Fruit fly (Drosophila melanogaster): Measurements from ENCODE around the gene by.

Gene by

dm6 chr3R:9534125-9534496, 1.3 kb upstream of the by start:
- TF ChIP-seq ovo (GFP tag; optimal IDR thresholded peaks at IDR 0.05) (no peak), CG5204 (GFP tag; optimal IDR thresholded peaks at IDR 0.05) (no peak), cic (GFP tag; optimal IDR thresholded peaks at IDR 0.05) (no peak), tj (GFP tag; optimal IDR thresholded peaks at IDR 0.05) (no peak), CG11617 (GFP tag; optimal IDR thresholded peaks at IDR 0.05) (peak; percentile 43), kay (GFP tag; ENCODE audit: borderline replicate concordance) (no peak), CG1620 (GFP tag; optimal IDR thresholded peaks at IDR 0.05) (peak; percentile 26), cnc (optimal IDR thresholded peaks at IDR 0.05) (no peak), Hr96 (GFP tag; optimal IDR thresholded peaks at IDR 0.05) (no peak), toe (GFP tag; optimal IDR thresholded peaks at IDR 0.05) (no peak), CG7101 (tag; optimal IDR thresholded peaks at IDR 0.05) (peak; percentile 70), CG7045 (GFP tag; optimal IDR thresholded peaks at IDR 0.05) (peak; percentile 29), CG14711 (tag; optimal IDR thresholded peaks at IDR 0.05) (peak; percentile 68), CG12768 (GFP tag; optimal IDR thresholded peaks at IDR 0.05) (no peak), pad (GFP tag; optimal IDR thresholded peaks at IDR 0.05) (no peak), Mnt (GFP tag; optimal IDR thresholded peaks at IDR 0.05) (no peak), Crg-1 (GFP tag; optimal IDR thresholded peaks at IDR 0.05) (no peak), Clk (GFP tag; optimal IDR thresholded peaks at IDR 0.05) (no peak), bab1 (GFP tag; optimal IDR thresholded peaks at IDR 0.05) (peak; percentile 12), CG33017 (tag; optimal IDR thresholded peaks at IDR 0.05) (peak; percentile 46)

- TF ChIP-seq CG1620 (GFP tag; optimal IDR thresholded peaks at IDR 0.05) (peak; percentile 92), CG12768 (GFP tag; optimal IDR thresholded peaks at IDR 0.05) (peak; percentile 95), Mnt (GFP tag; optimal IDR thresholded peaks at IDR 0.05) (peak; percentile 82), CG14711 (tag; optimal IDR thresholded peaks at IDR 0.05) (peak; percentile 81), CG11617 (GFP tag; optimal IDR thresholded peaks at IDR 0.05) (peak; percentile 99), Crg-1 (GFP tag; optimal IDR thresholded peaks at IDR 0.05) (peak; percentile 87), kay (GFP tag; ENCODE audit: borderline replicate concordance) (peak; percentile 98), cnc (optimal IDR thresholded peaks at IDR 0.05) (peak; percentile 19 to 66), CG7045 (GFP tag; optimal IDR thresholded peaks at IDR 0.05) (peak; percentile 96), Clk (GFP tag; optimal IDR thresholded peaks at IDR 0.05) (peak; percentile 93), ovo (GFP tag; optimal IDR thresholded peaks at IDR 0.05) (peak; percentile 57), toe (GFP tag; optimal IDR thresholded peaks at IDR 0.05) (peak; percentile 94), CG33017 (tag; optimal IDR thresholded peaks at IDR 0.05) (peak; percentile 88), bab1 (GFP tag; optimal IDR thresholded peaks at IDR 0.05) (peak; percentile 84), tj (GFP tag; optimal IDR thresholded peaks at IDR 0.05) (peak; percentile 89), CG5204 (GFP tag; optimal IDR thresholded peaks at IDR 0.05) (peak; percentile 96), pad (GFP tag; optimal IDR thresholded peaks at IDR 0.05) (peak; percentile 90), Hr96 (GFP tag; optimal IDR thresholded peaks at IDR 0.05) (peak; percentile 88), cic (GFP tag; optimal IDR thresholded peaks at IDR 0.05) (peak; percentile 72), CG7101 (tag; optimal IDR thresholded peaks at IDR 0.05) (peak; percentile 93)
Observed at dm6 chr3R:9533181-9534124, 642 bp upstream of the by start.

- TF ChIP-seq CG33017 (tag; optimal IDR thresholded peaks at IDR 0.05), result no peak
- TF ChIP-seq CG1620 (GFP tag; optimal IDR thresholded peaks at IDR 0.05), result no peak
- TF ChIP-seq Hr96 (GFP tag; optimal IDR thresholded peaks at IDR 0.05), result no peak
- no peak for TF ChIP-seq cnc (optimal IDR thresholded peaks at IDR 0.05)
- no peak for TF ChIP-seq tj (GFP tag; optimal IDR thresholded peaks at IDR 0.05)
- no peak for TF ChIP-seq CG11617 (GFP tag; optimal IDR thresholded peaks at IDR 0.05)
- TF ChIP-seq kay (GFP tag; ENCODE audit: borderline replicate concordance), result peak; percentile 19
- TF ChIP-seq bab1 (GFP tag; optimal IDR thresholded peaks at IDR 0.05), result no peak
- no peak for TF ChIP-seq Clk (GFP tag; optimal IDR thresholded peaks at IDR 0.05)
- no peak for TF ChIP-seq Mnt (GFP tag; optimal IDR thresholded peaks at IDR 0.05)
- no peak for TF ChIP-seq cic (GFP tag; optimal IDR thresholded peaks at IDR 0.05)
- no peak for TF ChIP-seq CG7101 (tag; optimal IDR thresholded peaks at IDR 0.05)
- TF ChIP-seq ovo (GFP tag; optimal IDR thresholded peaks at IDR 0.05), result peak; percentile 68
Observed at dm6 chr3R:9529913-9530312, 2.9 kb downstream of the by start.

dm6 chr3R:9529387-9529897, 3.4 kb downstream of the by start:
- TF ChIP-seq pad (GFP tag; optimal IDR thresholded peaks at IDR 0.05), result no peak
- TF ChIP-seq CG11617 (GFP tag; optimal IDR thresholded peaks at IDR 0.05), result no peak
- TF ChIP-seq bab1 (GFP tag; optimal IDR thresholded peaks at IDR 0.05), result no peak
- peak; percentile 71 for TF ChIP-seq kay (GFP tag; ENCODE audit: borderline replicate concordance)
- no peak for TF ChIP-seq toe (GFP tag; optimal IDR thresholded peaks at IDR 0.05)
- TF ChIP-seq CG7045 (GFP tag; optimal IDR thresholded peaks at IDR 0.05), result peak; percentile 7
- peak; percentile 21 for TF ChIP-seq tj (GFP tag; optimal IDR thresholded peaks at IDR 0.05)
- TF ChIP-seq CG7101 (tag; optimal IDR thresholded peaks at IDR 0.05), result peak; percentile 8
- no peak for TF ChIP-seq cnc (optimal IDR thresholded peaks at IDR 0.05)
- TF ChIP-seq CG33017 (tag; optimal IDR thresholded peaks at IDR 0.05), result peak; percentile 51
- no peak for TF ChIP-seq CG12768 (GFP tag; optimal IDR thresholded peaks at IDR 0.05)
- TF ChIP-seq Clk (GFP tag; optimal IDR thresholded peaks at IDR 0.05), result no peak

dm6 chr3R:9527907-9528842, 4.6 kb downstream of the by start:
- TF ChIP-seq CG5204 (GFP tag; optimal IDR thresholded peaks at IDR 0.05) (no peak), ovo (GFP tag; optimal IDR thresholded peaks at IDR 0.05) (no peak), Clk (GFP tag; optimal IDR thresholded peaks at IDR 0.05) (peak; percentile 90), CG7101 (tag; optimal IDR thresholded peaks at IDR 0.05) (peak; percentile 91), CG14711 (tag; optimal IDR thresholded peaks at IDR 0.05) (peak; percentile 86), tj (GFP tag; optimal IDR thresholded peaks at IDR 0.05) (peak; percentile 50), CG7045 (GFP tag; optimal IDR thresholded peaks at IDR 0.05) (peak; percentile 96), bab1 (GFP tag; optimal IDR thresholded peaks at IDR 0.05) (peak; percentile 40), CG1620 (GFP tag; optimal IDR thresholded peaks at IDR 0.05) (peak; percentile 14), toe (GFP tag; optimal IDR thresholded peaks at IDR 0.05) (no peak), CG12768 (GFP tag; optimal IDR thresholded peaks at IDR 0.05) (peak; percentile 95), CG11617 (GFP tag; optimal IDR thresholded peaks at IDR 0.05) (peak; percentile 60), kay (GFP tag; ENCODE audit: borderline replicate concordance) (peak; percentile 91), Hr96 (GFP tag; optimal IDR thresholded peaks at IDR 0.05) (peak; percentile 94), Crg-1 (GFP tag; optimal IDR thresholded peaks at IDR 0.05) (no peak), cic (GFP tag; optimal IDR thresholded peaks at IDR 0.05) (peak; percentile 83), cnc (optimal IDR thresholded peaks at IDR 0.05) (no peak), pad (GFP tag; optimal IDR thresholded peaks at IDR 0.05) (peak; percentile 64), Mnt (GFP tag; optimal IDR thresholded peaks at IDR 0.05) (peak; percentile 81), CG33017 (tag; optimal IDR thresholded peaks at IDR 0.05) (peak; percentile 92)

Data from whole organism, adult.